Worm (Caenorhabditis elegans) whole organism, L1 larva: ENCODE measurements around the gene hpo-7.

Experiments
- dsc-1 ChIP-seq: sonication (generic microtip); optimal IDR thresholded peaks from 2 replicates; lab custom pipeline; 2016; ENCODE audit warnings: mild to moderate bottlenecking, missing genetic modification characterization, missing compliant biosample characterization
- egl-13 ChIP-seq: sonication (generic microtip); optimal IDR thresholded peaks from 2 replicates; lab custom pipeline; 2016; ENCODE audit warnings: missing genotype, missing genetic modification reagents, missing genetic modification characterization, missing compliant biosample characterization
- egl-27 ChIP-seq, 2 experiments: fragments of 150-350 bp in 1 of 2; sonication (generic microtip); optimal IDR thresholded peaks; 3 replicates each; lab custom pipeline; 2017 to 2018; ENCODE audit warnings: missing biosample characterization in 2 of 2, missing genetic modification characterization in 2 of 2, missing genetic modification reagents in 2 of 2
- elt-2 ChIP-seq: sonication (generic microtip); optimal IDR thresholded peaks from 2 replicates; lab custom pipeline; 2016; ENCODE audit warnings: missing genetic modification characterization, mild to moderate bottlenecking, inconsistent platforms, missing compliant biosample characterization, missing genetic modification reagents
- fos-1 ChIP-seq: fragments of 150-350 bp; optimal IDR thresholded peaks from 2 replicates; lab custom pipeline; 2014; ENCODE audit warnings: missing biosample characterization, missing genetic modification characterization
- lin-39 ChIP-seq: fragments of 150-350 bp; optimal IDR thresholded peaks from 2 replicates; lab custom pipeline; 2014; ENCODE audit warnings: missing biosample characterization, missing genetic modification reagents, missing genetic modification characterization
- nhr-90 ChIP-seq: sonication (generic microtip); optimal IDR thresholded peaks from 2 replicates; lab custom pipeline; 2016; ENCODE audit warnings: mild to moderate bottlenecking, missing genetic modification characterization, missing compliant biosample characterization; ENCODE audit not compliant: poor library complexity
- zag-1 ChIP-seq: fragments of 150-350 bp; optimal IDR thresholded peaks from 2 replicates; lab custom pipeline; 2014; ENCODE audit warnings: missing biosample characterization, missing genetic modification characterization

ce11 chrII:2122091-2122490, 13.4 kb downstream of the hpo-7 start, which contains the start of gene math-37:
- TF ChIP-seq fos-1 (tag; lab: Kevin White, UChicago) (no peak), nhr-90 (tag; lab: Kevin White, UChicago) (no peak), elt-2 (tag; lab: Kevin White, UChicago) (peak; percentile 32), egl-27 (tag; optimal IDR thresholded peaks at IDR 0.05; lab: Kevin White, UChicago) (no peak), egl-13 (no peak), dsc-1 (tag; lab: Kevin White, UChicago) (no peak), lin-39 (tag; lab: Kevin White, UChicago) (no peak), zag-1 (tag; lab: Kevin White, UChicago) (no peak)
